Worm (Caenorhabditis elegans) whole organism, L3 larva: ENCODE data around the gene F07H5.13.

Experiments used
- R02D3.7 ChIP-seq: fragments of 150-350 bp; optimal IDR thresholded peaks from 2 replicates; lab custom pipeline; 2014; ENCODE audit warnings: missing biosample characterization, missing genetic modification characterization
- aly-2 ChIP-seq: fragments of 150-350 bp; optimal IDR thresholded peaks from 2 replicates; lab custom pipeline; 2014; ENCODE audit warnings: missing biosample characterization, missing genetic modification characterization
- ama-1 ChIP-seq: fragments of 150-350 bp; optimal IDR thresholded peaks from 2 replicates; lab custom pipeline; 2018
- ceh-28 ChIP-seq: fragments of 150-350 bp; optimal IDR thresholded peaks from 2 replicates; lab custom pipeline; 2014; ENCODE audit warnings: missing biosample characterization, missing genetic modification reagents, missing genetic modification characterization
- ceh-82 ChIP-seq: fragments of 150-350 bp; optimal IDR thresholded peaks from 2 replicates; lab custom pipeline; 2014; ENCODE audit warnings: missing biosample characterization, missing genetic modification characterization
- daf-12 ChIP-seq: fragments of 150-350 bp; optimal IDR thresholded peaks from 2 replicates; lab custom pipeline; 2014; ENCODE audit warnings: missing biosample characterization, missing genetic modification reagents, missing genetic modification characterization
- egl-27 ChIP-seq: sonication (generic microtip); optimal IDR thresholded peaks from 4 replicates; lab custom pipeline; 2017; ENCODE audit warnings: missing biosample characterization, missing genetic modification reagents, missing genetic modification characterization
- elt-1 ChIP-seq: fragments of 150-350 bp; optimal IDR thresholded peaks from 2 replicates; lab custom pipeline; 2014; ENCODE audit warnings: missing biosample characterization, missing genetic modification characterization
- elt-2 ChIP-seq: sonication (generic microtip); optimal IDR thresholded peaks from 2 replicates; lab custom pipeline; 2016; ENCODE audit warnings: missing genetic modification reagents, mild to moderate bottlenecking, missing genetic modification characterization, missing compliant biosample characterization
- elt-3 ChIP-seq, 3 experiments: fragments of 150-350 bp in 1 of 3; sonication (generic microtip) in 2 of 3; optimal IDR thresholded peaks; 2 replicates in 2 of 3; 4 replicates in 1 of 3; lab custom pipeline; 2014 to 2017; ENCODE audit warnings: missing biosample characterization in 3 of 3, missing genetic modification characterization in 3 of 3
- eor-1 ChIP-seq, 2 experiments: fragments of 150-350 bp; optimal IDR thresholded peaks; 2 replicates each; lab custom pipeline; 2014 to 2018; ENCODE audit warnings: missing biosample characterization in 2 of 2, missing genetic modification characterization in 2 of 2
- fkh-2 ChIP-seq: fragments of 150-350 bp; optimal IDR thresholded peaks from 2 replicates; lab custom pipeline; 2014; ENCODE audit warnings: missing biosample characterization, missing genetic modification reagents, missing genetic modification characterization
- fos-1 ChIP-seq: fragments of 150-350 bp; optimal IDR thresholded peaks from 2 replicates; lab custom pipeline; 2014; ENCODE audit warnings: missing biosample characterization, missing genetic modification characterization
- hmg-11 ChIP-seq: sonication (generic microtip); optimal IDR thresholded peaks from 2 replicates; lab custom pipeline; 2016; ENCODE audit warnings: missing genetic modification characterization, missing compliant biosample characterization
- jun-1 ChIP-seq: fragments of 150-350 bp; optimal IDR thresholded peaks from 2 replicates; lab custom pipeline; 2014; ENCODE audit warnings: missing biosample characterization, missing genetic modification reagents, missing genetic modification characterization
- lin-15B ChIP-seq: fragments of 150-350 bp; optimal IDR thresholded peaks from 2 replicates; lab custom pipeline; 2014; ENCODE audit warnings: missing biosample characterization, missing genetic modification characterization
- lin-39 ChIP-seq: fragments of 150-350 bp; optimal IDR thresholded peaks from 2 replicates; lab custom pipeline; 2018; ENCODE audit warnings: missing biosample characterization, missing genetic modification reagents, missing genetic modification characterization
- mdl-1 ChIP-seq: fragments of 150-350 bp; optimal IDR thresholded peaks from 2 replicates; lab custom pipeline; 2014; ENCODE audit warnings: missing biosample characterization, missing genetic modification characterization
- nfya-1 ChIP-seq: sonication (generic microtip); optimal IDR thresholded peaks from 2 replicates; lab custom pipeline; 2017; ENCODE audit warnings: missing genetic modification characterization, mild to moderate bottlenecking, missing compliant biosample characterization, antibody characterized with exemption, moderate library complexity; ENCODE audit not compliant: insufficient read depth
- nhr-11 ChIP-seq: fragments of 150-350 bp; optimal IDR thresholded peaks from 2 replicates; lab custom pipeline; 2014; ENCODE audit warnings: missing biosample characterization, missing genetic modification characterization
- nhr-12 ChIP-seq: fragments of 150-350 bp; optimal IDR thresholded peaks from 2 replicates; lab custom pipeline; 2014; ENCODE audit warnings: missing biosample characterization, missing genetic modification characterization
- nhr-23 ChIP-seq: fragments of 150-350 bp; optimal IDR thresholded peaks from 2 replicates; lab custom pipeline; 2014; ENCODE audit warnings: missing biosample characterization, missing genetic modification reagents, missing genetic modification characterization
- nhr-237 ChIP-seq: fragments of 150-350 bp; optimal IDR thresholded peaks from 2 replicates; lab custom pipeline; 2014; ENCODE audit warnings: missing biosample characterization, missing genetic modification characterization
- nhr-25 ChIP-seq: sonication (generic microtip); optimal IDR thresholded peaks from 2 replicates; lab custom pipeline; 2017; ENCODE audit warnings: missing biosample characterization, missing genetic modification characterization
- nhr-43 ChIP-seq: sonication (generic microtip); optimal IDR thresholded peaks from 2 replicates; lab custom pipeline; 2016; ENCODE audit warnings: mild to moderate bottlenecking, missing genetic modification characterization, missing compliant biosample characterization; ENCODE audit not compliant: poor library complexity, severe bottlenecking
- nhr-67 ChIP-seq: fragments of 150-350 bp; optimal IDR thresholded peaks from 2 replicates; lab custom pipeline; 2014; ENCODE audit warnings: missing biosample characterization, missing genetic modification characterization
- nhr-76 ChIP-seq: fragments of 150-350 bp; sonication (generic microtip); optimal IDR thresholded peaks from 5 replicates; lab custom pipeline; 2014; ENCODE audit warnings: missing biosample characterization, missing genetic modification characterization
- nhr-77 ChIP-seq: fragments of 150-350 bp; optimal IDR thresholded peaks from 2 replicates; lab custom pipeline; 2014; ENCODE audit warnings: missing biosample characterization, missing genetic modification characterization
- pha-4 ChIP-seq: fragments of 150-350 bp; optimal IDR thresholded peaks from 2 replicates; lab custom pipeline; 2014; ENCODE audit warnings: missing biosample characterization, missing genetic modification reagents, missing genetic modification characterization
- pqm-1 ChIP-seq: fragments of 150-350 bp; optimal IDR thresholded peaks from 2 replicates; lab custom pipeline; 2017; ENCODE audit warnings: missing biosample characterization, missing genetic modification characterization, inconsistent platforms
- sea-2 ChIP-seq: fragments of 150-350 bp; sonication (generic microtip); optimal IDR thresholded peaks from 4 replicates; lab custom pipeline; 2014; ENCODE audit warnings: missing biosample characterization, missing genetic modification reagents, missing genetic modification characterization
- skn-1 ChIP-seq: fragments of 150-350 bp; optimal IDR thresholded peaks from 2 replicates; lab custom pipeline; 2014; ENCODE audit warnings: missing biosample characterization, missing genetic modification characterization
- snpc-4 ChIP-seq: fragments of 150-350 bp; optimal IDR thresholded peaks from 2 replicates; lab custom pipeline; 2014; ENCODE audit warnings: missing biosample characterization, missing genetic modification characterization
- unc-62 ChIP-seq: fragments of 150-350 bp; sonication (generic microtip); optimal IDR thresholded peaks from 4 replicates; lab custom pipeline; 2014; ENCODE audit warnings: missing biosample characterization, missing genetic modification reagents, missing genetic modification characterization
- ztf-11 ChIP-seq: fragments of 150-350 bp; optimal IDR thresholded peaks from 2 replicates; lab custom pipeline; 2014; ENCODE audit warnings: missing biosample characterization, missing genetic modification characterization
- ztf-4 ChIP-seq: fragments of 150-350 bp; optimal IDR thresholded peaks from 2 replicates; lab custom pipeline; 2014; ENCODE audit warnings: missing biosample characterization, missing genetic modification characterization

Gene F07H5.13

ce11 chrII:8744555-8745448, 45.6 kb upstream of the F07H5.13 start:
- TF ChIP-seq egl-27, result no peak
- TF ChIP-seq fkh-2 (tag; lab: Kevin White, UChicago), result no peak
- peak; percentile 41 for TF ChIP-seq pha-4 (tag; lab: Kevin White, UChicago)
- no peak for TF ChIP-seq aly-2
- TF ChIP-seq sea-2 (GFP tag; lab: Kevin White, UChicago), result no peak
- TF ChIP-seq elt-2, result peak; percentile 24
- TF ChIP-seq elt-1 (tag; lab: Kevin White, UChicago), result no peak
- TF ChIP-seq daf-12 (tag; lab: Kevin White, UChicago), result no peak
- TF ChIP-seq nhr-67, result no peak
- peak; percentile 3 for TF ChIP-seq pqm-1 (tag; lab: Kevin White, UChicago)
- no peak for TF ChIP-seq ceh-28
- no peak for TF ChIP-seq skn-1 (tag; lab: Kevin White, UChicago)
- no peak for TF ChIP-seq nhr-237 (tag; lab: Kevin White, UChicago)
- TF ChIP-seq nhr-11 (tag; lab: Kevin White, UChicago), result no peak
- peak; percentile 85 for TF ChIP-seq nhr-25 (tag; lab: Kevin White, UChicago)
- peak; percentile 67 for TF ChIP-seq nhr-23 (tag; lab: Kevin White, UChicago)
- no peak for TF ChIP-seq ceh-82 (tag; lab: Kevin White, UChicago)
- no peak for TF ChIP-seq snpc-4 (tag; lab: Kevin White, UChicago)
- no peak for TF ChIP-seq lin-15B (tag; lab: Kevin White, UChicago)
- no peak for TF ChIP-seq elt-3 (tag; optimal IDR thresholded peaks at IDR 0.05; lab: Kevin White, UChicago)
- no peak for TF ChIP-seq fos-1 (tag; lab: Kevin White, UChicago)
- peak; percentile 96 for TF ChIP-seq ama-1 (lab: Kevin White, UChicago)
- no peak for TF ChIP-seq eor-1 (tag; optimal IDR thresholded peaks at IDR 0.05; lab: Kevin White, UChicago)
- no peak for TF ChIP-seq hmg-11 (tag; lab: Kevin White, UChicago)
- TF ChIP-seq ztf-4 (tag; lab: Kevin White, UChicago), result peak; percentile 4
- TF ChIP-seq mdl-1 (tag; lab: Kevin White, UChicago), result peak; percentile 14
- TF ChIP-seq nhr-43 (tag; lab: Kevin White, UChicago), result peak; percentile 36
- peak; percentile 47 for TF ChIP-seq lin-39 (tag; lab: Kevin White, UChicago)
- no peak for TF ChIP-seq nhr-77
- TF ChIP-seq nfya-1, result peak; percentile 37
- TF ChIP-seq jun-1 (tag; lab: Kevin White, UChicago), result peak; percentile 20

ce11 chrII:8745449-8746297, 44.7 kb upstream of the F07H5.13 start:
- no peak for TF ChIP-seq R02D3.7 (tag; lab: Kevin White, UChicago)
- no peak for TF ChIP-seq egl-27
- no peak for TF ChIP-seq unc-62 (GFP tag; lab: Kevin White, UChicago)
- TF ChIP-seq ceh-82 (tag; lab: Kevin White, UChicago), result no peak
- TF ChIP-seq ztf-4 (tag; lab: Kevin White, UChicago), result no peak
- TF ChIP-seq elt-3 (tag; optimal IDR thresholded peaks at IDR 0.05; lab: Kevin White, UChicago), result no peak
- TF ChIP-seq nhr-12 (tag; lab: Kevin White, UChicago), result no peak
- TF ChIP-seq lin-15B (tag; lab: Kevin White, UChicago), result no peak
- TF ChIP-seq ceh-28, result no peak
- TF ChIP-seq pha-4 (tag; lab: Kevin White, UChicago), result peak; percentile 58
- TF ChIP-seq sea-2 (GFP tag; lab: Kevin White, UChicago), result no peak
- TF ChIP-seq pqm-1 (tag; lab: Kevin White, UChicago), result no peak
- TF ChIP-seq nhr-76 (tag; lab: Kevin White, UChicago), result no peak
- TF ChIP-seq elt-1 (tag; lab: Kevin White, UChicago), result no peak
- TF ChIP-seq nhr-43 (tag; lab: Kevin White, UChicago), result peak; percentile 72
- TF ChIP-seq ztf-11 (tag; lab: Kevin White, UChicago), result no peak
- TF ChIP-seq ama-1 (lab: Kevin White, UChicago), result peak; percentile 97
- TF ChIP-seq nhr-25 (tag; lab: Kevin White, UChicago), result peak; percentile 6
